Worm (Caenorhabditis elegans) whole organism, L2 larva: ENCODE measurements around the gene phat-6.

Experiments used
- C34F6.9 ChIP-seq: fragments of 150-350 bp; optimal IDR thresholded peaks from 2 replicates; lab custom pipeline; 2014; ENCODE audit warnings: missing biosample characterization, missing genetic modification characterization
- F13H6.1 ChIP-seq: sonication (generic microtip); optimal IDR thresholded peaks from 2 replicates; lab custom pipeline; 2016; ENCODE audit warnings: missing genetic modification characterization, missing compliant biosample characterization
- R02D3.7 ChIP-seq: fragments of 150-350 bp; optimal IDR thresholded peaks from 2 replicates; lab custom pipeline; 2014; ENCODE audit warnings: missing biosample characterization, missing genetic modification characterization
- Y55F3AM.14 ChIP-seq: fragments of 200-800 bp; sonication (Bioruptor generic); optimal IDR thresholded peaks from 2 replicates; lab custom pipeline; 2018; ENCODE audit warnings: mild to moderate bottlenecking, missing genetic modification characterization, missing compliant biosample characterization
- ZK546.5 ChIP-seq: sonication (generic microtip); optimal IDR thresholded peaks from 2 replicates; lab custom pipeline; 2017; ENCODE audit warnings: missing biosample characterization, missing genetic modification characterization
- alr-1 ChIP-seq: fragments of 150-350 bp; optimal IDR thresholded peaks from 2 replicates; lab custom pipeline; 2014; ENCODE audit warnings: missing biosample characterization, missing genetic modification characterization
- aly-2 ChIP-seq: fragments of 150-350 bp; optimal IDR thresholded peaks from 2 replicates; lab custom pipeline; 2014; ENCODE audit warnings: missing biosample characterization, missing genetic modification characterization
- ama-1 ChIP-seq: fragments of 150-350 bp; optimal IDR thresholded peaks from 2 replicates; lab custom pipeline; 2018; ENCODE audit warnings: inconsistent platforms
- blmp-1 ChIP-seq: sonication (generic microtip); optimal IDR thresholded peaks from 2 replicates; lab custom pipeline; 2017; ENCODE audit warnings: missing genetic modification characterization, mild to moderate bottlenecking, missing compliant biosample characterization, antibody characterized with exemption, moderate library complexity; ENCODE audit not compliant: insufficient read depth
- ceh-16 ChIP-seq: fragments of 150-350 bp; optimal IDR thresholded peaks from 2 replicates; lab custom pipeline; 2014; ENCODE audit warnings: missing biosample characterization, missing genetic modification characterization
- ceh-82 ChIP-seq: fragments of 150-350 bp; optimal IDR thresholded peaks from 2 replicates; lab custom pipeline; 2014; ENCODE audit warnings: missing biosample characterization, missing genetic modification characterization
- crh-2 ChIP-seq: sonication (generic microtip); optimal IDR thresholded peaks from 2 replicates; lab custom pipeline; 2017; ENCODE audit warnings: missing biosample characterization, missing genetic modification characterization
- dmd-4 ChIP-seq: sonication (generic microtip); optimal IDR thresholded peaks from 2 replicates; lab custom pipeline; 2017; ENCODE audit warnings: missing biosample characterization, missing genetic modification characterization
- egl-27 ChIP-seq: sonication (generic microtip); optimal IDR thresholded peaks from 3 replicates; lab custom pipeline; 2017; ENCODE audit warnings: missing biosample characterization, missing genetic modification reagents, missing genetic modification characterization
- elt-1 ChIP-seq: fragments of 150-350 bp; optimal IDR thresholded peaks from 2 replicates; lab custom pipeline; 2014; ENCODE audit warnings: missing biosample characterization, missing genetic modification characterization
- elt-3 ChIP-seq: sonication (generic microtip); optimal IDR thresholded peaks from 2 replicates; lab custom pipeline; 2017; ENCODE audit warnings: missing biosample characterization, missing genetic modification characterization
- fos-1 ChIP-seq: fragments of 150-350 bp; optimal IDR thresholded peaks from 2 replicates; lab custom pipeline; 2014; ENCODE audit warnings: missing biosample characterization, missing genetic modification characterization
- gmeb-1 ChIP-seq: fragments of 150-350 bp; optimal IDR thresholded peaks from 2 replicates; lab custom pipeline; 2014; ENCODE audit warnings: missing biosample characterization, missing genetic modification characterization
- lin-11 ChIP-seq: fragments of 150-350 bp; sonication (generic microtip); optimal IDR thresholded peaks from 2 replicates; lab custom pipeline; 2014; ENCODE audit warnings: missing biosample characterization, missing genetic modification characterization, inconsistent platforms, mixed read lengths
- lin-13 ChIP-seq: fragments of 150-350 bp; optimal IDR thresholded peaks from 2 replicates; lab custom pipeline; 2014; ENCODE audit warnings: missing biosample characterization, missing genetic modification reagents, missing genetic modification characterization
- lin-39 ChIP-seq: fragments of 150-350 bp; optimal IDR thresholded peaks from 2 replicates; lab custom pipeline; 2014; ENCODE audit warnings: missing biosample characterization, missing genetic modification reagents, missing genetic modification characterization
- lsy-2 ChIP-seq, 2 experiments: fragments of 150-350 bp in 1 of 2; sonication (generic microtip) in 1 of 2; optimal IDR thresholded peaks; 2 replicates each; lab custom pipeline; 2014 to 2017; ENCODE audit warnings: missing biosample characterization in 2 of 2, missing genetic modification characterization in 2 of 2
- mab-5 ChIP-seq: fragments of 150-350 bp; optimal IDR thresholded peaks from 2 replicates; lab custom pipeline; 2014; ENCODE audit warnings: missing biosample characterization, missing genetic modification characterization
- mbf-1 ChIP-seq: sonication (generic microtip); optimal IDR thresholded peaks from 2 replicates; lab custom pipeline; 2017; ENCODE audit warnings: missing biosample characterization, missing genetic modification characterization
- mdl-1 ChIP-seq, 2 experiments: fragments of 150-350 bp in 1 of 2; sonication (generic microtip) in 1 of 2; optimal IDR thresholded peaks; 2 replicates each; lab custom pipeline; 2017; ENCODE audit warnings: missing biosample characterization in 2 of 2, missing genetic modification characterization in 2 of 2
- nhr-10 ChIP-seq: sonication (generic microtip); optimal IDR thresholded peaks from 2 replicates; lab custom pipeline; 2017; ENCODE audit warnings: missing biosample characterization, missing genetic modification characterization
- nhr-11 ChIP-seq: fragments of 150-350 bp; optimal IDR thresholded peaks from 2 replicates; lab custom pipeline; 2014; ENCODE audit warnings: missing biosample characterization, missing genetic modification characterization
- nhr-12 ChIP-seq: fragments of 150-350 bp; optimal IDR thresholded peaks from 2 replicates; lab custom pipeline; 2014; ENCODE audit warnings: missing biosample characterization, missing genetic modification characterization
- nhr-129 ChIP-seq: fragments of 150-350 bp; optimal IDR thresholded peaks from 2 replicates; lab custom pipeline; 2014; ENCODE audit warnings: missing biosample characterization, missing genetic modification characterization
- nhr-21 ChIP-seq: fragments of 150-350 bp; optimal IDR thresholded peaks from 2 replicates; lab custom pipeline; 2014; ENCODE audit warnings: missing biosample characterization, missing genetic modification characterization
- nhr-23 ChIP-seq: fragments of 150-350 bp; optimal IDR thresholded peaks from 2 replicates; lab custom pipeline; 2014; ENCODE audit warnings: missing biosample characterization, missing genetic modification reagents, missing genetic modification characterization
- nhr-237 ChIP-seq: fragments of 150-350 bp; optimal IDR thresholded peaks from 2 replicates; lab custom pipeline; 2014; ENCODE audit warnings: missing biosample characterization, missing genetic modification characterization
- nhr-25 ChIP-seq: fragments of 150-350 bp; sonication (generic microtip); optimal IDR thresholded peaks from 3 replicates; lab custom pipeline; 2014; ENCODE audit warnings: missing biosample characterization, missing genetic modification characterization
- nhr-6 ChIP-seq: fragments of 150-350 bp; optimal IDR thresholded peaks from 2 replicates; lab custom pipeline; 2014; ENCODE audit warnings: missing biosample characterization, missing genetic modification characterization
- nhr-77 ChIP-seq: fragments of 150-350 bp; optimal IDR thresholded peaks from 2 replicates; lab custom pipeline; 2014; ENCODE audit warnings: missing biosample characterization, missing genetic modification characterization
- peb-1 ChIP-seq: fragments of 150-350 bp; optimal IDR thresholded peaks from 2 replicates; lab custom pipeline; 2014; ENCODE audit warnings: missing biosample characterization, missing genetic modification characterization
- sem-4 ChIP-seq: fragments of 150-350 bp; optimal IDR thresholded peaks from 2 replicates; lab custom pipeline; 2014; ENCODE audit warnings: missing biosample characterization, missing genetic modification reagents, missing genetic modification characterization
- skn-1 ChIP-seq: sonication (generic microtip); optimal IDR thresholded peaks from 2 replicates; lab custom pipeline; 2017; ENCODE audit warnings: missing biosample characterization, missing genetic modification characterization
- sma-3 ChIP-seq: sonication (generic microtip); optimal IDR thresholded peaks from 2 replicates; lab custom pipeline; 2016; ENCODE audit warnings: missing genetic modification reagents, missing genetic modification characterization, missing compliant biosample characterization
- sma-9 ChIP-seq, 2 experiments: fragments of 150-350 bp in 1 of 2; sonication (generic microtip) in 1 of 2; optimal IDR thresholded peaks; 2 replicates each; lab custom pipeline; 2014 to 2016; ENCODE audit warnings: missing genetic modification characterization in 2 of 2, mild to moderate bottlenecking in 1 of 2, missing biosample characterization in 1 of 2, missing compliant biosample characterization in 1 of 2, missing genetic modification reagents in 1 of 2, moderate library complexity in 1 of 2
- snpc-4 ChIP-seq: fragments of 150-350 bp; optimal IDR thresholded peaks from 2 replicates; lab custom pipeline; 2014; ENCODE audit warnings: missing biosample characterization, missing genetic modification characterization
- unc-39 ChIP-seq: fragments of 150-350 bp; optimal IDR thresholded peaks from 2 replicates; lab custom pipeline; 2014; ENCODE audit warnings: missing biosample characterization, missing genetic modification characterization
- unc-55 ChIP-seq: fragments of 150-350 bp; sonication (generic microtip); optimal IDR thresholded peaks from 3 replicates; lab custom pipeline; 2014; ENCODE audit warnings: missing biosample characterization, missing genetic modification reagents, missing genetic modification characterization
- unc-62 ChIP-seq: fragments of 150-350 bp; optimal IDR thresholded peaks from 2 replicates; lab custom pipeline; 2014; ENCODE audit warnings: missing biosample characterization, missing genetic modification reagents, missing genetic modification characterization
- zag-1 ChIP-seq: fragments of 150-350 bp; optimal IDR thresholded peaks from 2 replicates; lab custom pipeline; 2014; ENCODE audit warnings: missing biosample characterization, missing genetic modification characterization
- ztf-1 ChIP-seq: fragments of 200-800 bp; sonication (Bioruptor generic); conservative IDR thresholded peaks from 2 replicates; pipeline ENCODE4 v1.3.6; 2022; ENCODE audit warnings: missing genetic modification characterization, missing compliant biosample characterization
- ztf-11 ChIP-seq: sonication (generic microtip); optimal IDR thresholded peaks from 2 replicates; lab custom pipeline; 2017; ENCODE audit warnings: missing biosample characterization, missing genetic modification characterization
- ztf-4 ChIP-seq: fragments of 150-350 bp; optimal IDR thresholded peaks from 2 replicates; lab custom pipeline; 2014; ENCODE audit warnings: missing biosample characterization, missing genetic modification characterization

phat-6 gene

ce11 chrX:15188510-15188909, 5.7 kb downstream of the phat-6 start:
- TF ChIP-seq ztf-11 (tag; lab: Kevin White, UChicago) = no peak
- TF ChIP-seq skn-1 = peak; percentile 42

ce11 chrX:15181454-15181853, 12.7 kb downstream of the phat-6 start, which contains the start of gene pkhm-2:
Gene pkhm-2 (minus strand): TSS chrX:15181465.
- TF ChIP-seq skn-1 (peak; percentile 22), crh-2 (peak; percentile 92), R02D3.7 (tag; lab: Kevin White, UChicago) (peak; percentile 3), dmd-4 (no peak), nhr-23 (tag; lab: Kevin White, UChicago) (no peak), nhr-10 (tag; lab: Kevin White, UChicago) (peak; percentile 77), sma-3 (GFP tag; lab: Kevin White, UChicago) (peak; percentile 94), peb-1 (tag; lab: Kevin White, UChicago) (no peak), C34F6.9 (tag; lab: Kevin White, UChicago) (peak; percentile 88), nhr-6 (tag; lab: Kevin White, UChicago) (peak; percentile 58), nhr-21 (peak; percentile 85), sma-9 (GFP tag; optimal IDR thresholded peaks at IDR 0.05; lab: Kevin White, UChicago) (peak; percentile 96), sma-9 (tag; optimal IDR thresholded peaks at IDR 0.05; lab: Kevin White, UChicago) (no peak), unc-55 (GFP tag; lab: Kevin White, UChicago) (peak; percentile 81), ama-1 (no peak), mbf-1 (no peak), lin-13 (GFP tag; lab: Kevin White, UChicago) (peak; percentile 87), sem-4 (tag; lab: Kevin White, UChicago) (peak; percentile 84), ceh-82 (peak; percentile 2), nhr-237 (tag; lab: Kevin White, UChicago) (peak; percentile 65), blmp-1 (tag; lab: Kevin White, UChicago) (peak; percentile 90), snpc-4 (tag; lab: Kevin White, UChicago) (peak; percentile 86), aly-2 (tag; lab: Kevin White, UChicago) (no peak), lsy-2 (tag; optimal IDR thresholded peaks at IDR 0.05; lab: Kevin White, UChicago) (peak; percentile 75 to 88), ztf-1 (GFP tag; lab: Robert Waterston, UW) (no peak), nhr-25 (tag; lab: Kevin White, UChicago) (peak; percentile 92), fos-1 (tag; lab: Kevin White, UChicago) (peak; percentile 90), nhr-129 (tag; lab: Kevin White, UChicago) (peak; percentile 93), lin-11 (tag; lab: Kevin White, UChicago) (peak; percentile 74), gmeb-1 (peak; percentile 86), nhr-77 (tag; lab: Kevin White, UChicago) (no peak), mdl-1 (tag; optimal IDR thresholded peaks at IDR 0.05; lab: Kevin White, UChicago) (peak in 1 of 2 experiments; percentile 48), zag-1 (peak; percentile 14), unc-62 (GFP tag; lab: Kevin White, UChicago) (peak; percentile 38), alr-1 (no peak), unc-39 (tag; lab: Kevin White, UChicago) (no peak), nhr-12 (tag; lab: Kevin White, UChicago) (no peak), elt-3 (tag; lab: Kevin White, UChicago) (no peak), ceh-16 (tag; lab: Kevin White, UChicago) (peak; percentile 62), mab-5 (tag; lab: Kevin White, UChicago) (peak; percentile 74), elt-1 (no peak), Y55F3AM.14 (GFP tag; lab: Kevin White, UChicago) (peak; percentile 17), nhr-11 (tag; lab: Kevin White, UChicago) (no peak), egl-27 (tag; lab: Kevin White, UChicago) (peak; percentile 87), F13H6.1 (peak; percentile 94), ztf-4 (peak; percentile 47), ztf-11 (tag; lab: Kevin White, UChicago) (no peak), lin-39 (no peak), ZK546.5 (tag; lab: Kevin White, UChicago) (no peak)
